Fruit fly (Drosophila melanogaster) Kc167 (cell line): ENCODE data around the gene CG13698.

Experiments
- Myc ChIP-seq: fragments of >200 bp; optimal IDR thresholded peaks from 2 replicates; lab custom pipeline; 2017; ENCODE audit warnings: missing external identifiers
- Sin3A ChIP-seq: fragments of >200 bp; optimal IDR thresholded peaks from 2 replicates; lab custom pipeline; 2018; ENCODE audit warnings: missing external identifiers
- h ChIP-seq: fragments of >200 bp; optimal IDR thresholded peaks from 3 replicates; lab custom pipeline; 2018; ENCODE audit warnings: missing external identifiers
- insv ChIP-seq: fragments of >200 bp; optimal IDR thresholded peaks from 3 replicates; lab custom pipeline; 2018; ENCODE audit warnings: missing external identifiers
- psq ChIP-seq: fragments of >200 bp; optimal IDR thresholded peaks from 2 replicates; lab custom pipeline; 2017; ENCODE audit warnings: missing external identifiers

dm6 chr3L:18081957-18082356, 24.0 kb downstream of the CG13698 start:
- TF ChIP-seq psq (lab: Kevin White, UChicago): no peak
- TF ChIP-seq insv (lab: Kevin White, UChicago): no peak
- TF ChIP-seq h (lab: Kevin White, UChicago): no peak
- TF ChIP-seq Myc (lab: Kevin White, UChicago): no peak
- no peak for TF ChIP-seq Sin3A (lab: Kevin White, UChicago)
